Fruit fly (Drosophila melanogaster) whole organism, embryonic: ENCODE data around the gene CG43815.

ENCODE experiments used
- Bdp1 ChIP-seq: fragments of 200-800 bp; sonication (Bioruptor generic); optimal IDR thresholded peaks from 3 replicates; lab custom pipeline; 2016; ENCODE audit warnings: missing biosample characterization, missing genetic modification characterization
- CG12219 ChIP-seq: fragments of 200-800 bp; sonication (Bioruptor generic); optimal IDR thresholded peaks from 3 replicates; lab custom pipeline; 2018; ENCODE audit warnings: missing biosample characterization, mild to moderate bottlenecking, missing genetic modification characterization
- CG12236 ChIP-seq: fragments of 200-800 bp; sonication (Bioruptor generic); optimal IDR thresholded peaks from 2 replicates; lab custom pipeline; 2016; ENCODE audit warnings: missing biosample characterization, missing genetic modification characterization
- CG1832 ChIP-seq: fragments of 200-800 bp; sonication (Bioruptor generic); optimal IDR thresholded peaks from 2 replicates; lab custom pipeline; 2017; ENCODE audit warnings: missing biosample characterization, mild to moderate bottlenecking, missing genetic modification characterization, inconsistent platforms
- CG18619 ChIP-seq: fragments of 200-800 bp; sonication (Bioruptor generic); optimal IDR thresholded peaks from 3 replicates; lab custom pipeline; 2017; ENCODE audit warnings: missing biosample characterization, mild to moderate bottlenecking, missing genetic modification characterization
- CG2116 ChIP-seq: fragments of 200-800 bp; sonication (Bioruptor generic); optimal IDR thresholded peaks from 3 replicates; lab custom pipeline; 2018; ENCODE audit warnings: missing biosample characterization, mild to moderate bottlenecking, missing genetic modification characterization
- CG2120 ChIP-seq: fragments of 200-800 bp; sonication (Bioruptor generic); optimal IDR thresholded peaks from 3 replicates; lab custom pipeline; 2016; ENCODE audit warnings: missing biosample characterization, missing genetic modification characterization
- CG2202 ChIP-seq: fragments of 200-800 bp; sonication (Bioruptor generic); optimal IDR thresholded peaks from 2 replicates; lab custom pipeline; 2018; ENCODE audit warnings: missing biosample characterization, mild to moderate bottlenecking, missing genetic modification characterization
- CG3163 ChIP-seq: fragments of 200-800 bp; sonication (Bioruptor generic); optimal IDR thresholded peaks from 3 replicates; lab custom pipeline; 2016; ENCODE audit warnings: missing biosample characterization, missing genetic modification characterization
- CG3407 ChIP-seq: fragments of 200-800 bp; sonication (Bioruptor generic); optimal IDR thresholded peaks from 2 replicates; lab custom pipeline; 2018; ENCODE audit warnings: missing biosample characterization, mild to moderate bottlenecking, missing genetic modification characterization
- CG3838 ChIP-seq: fragments of 200-800 bp; sonication (Bioruptor generic); optimal IDR thresholded peaks from 3 replicates; lab custom pipeline; 2016; ENCODE audit warnings: missing biosample characterization, missing genetic modification characterization
- CG3847 ChIP-seq: fragments of 200-800 bp; sonication (Bioruptor generic); IDR thresholded peaks from 2 replicates; pipeline ENCODE4 v1.3.6; 2022; ENCODE audit warnings: missing biosample characterization, missing genetic modification characterization
- CG4424 ChIP-seq: fragments of 200-800 bp; sonication (Bioruptor generic); optimal IDR thresholded peaks from 3 replicates; lab custom pipeline; 2016; ENCODE audit warnings: missing biosample characterization, missing genetic modification characterization
- CG4854 ChIP-seq: fragments of 200-800 bp; sonication (Bioruptor generic); optimal IDR thresholded peaks from 2 replicates; lab custom pipeline; 2016; ENCODE audit warnings: missing biosample characterization, missing genetic modification characterization, inconsistent platforms
- CG7987 ChIP-seq: fragments of 200-800 bp; sonication (Bioruptor generic); optimal IDR thresholded peaks from 2 replicates; lab custom pipeline; 2018; ENCODE audit warnings: missing biosample characterization, mild to moderate bottlenecking, missing genetic modification characterization, moderate library complexity
- CG8924 ChIP-seq: fragments of 200-800 bp; optimal IDR thresholded peaks from 3 replicates; lab custom pipeline; 2019; ENCODE audit warnings: missing biosample characterization, mild to moderate bottlenecking, missing genetic modification characterization, moderate library complexity
- Dad ChIP-seq: fragments of 200-800 bp; sonication (Bioruptor generic); optimal IDR thresholded peaks from 3 replicates; lab custom pipeline; 2016; ENCODE audit warnings: missing biosample characterization, missing genetic modification characterization
- Dip3 ChIP-seq: fragments of 200-800 bp; sonication (Bioruptor generic); optimal IDR thresholded peaks from 3 replicates; lab custom pipeline; 2016; ENCODE audit warnings: missing biosample characterization, missing genetic modification characterization
- Doc3 ChIP-seq: fragments of 200-800 bp; sonication (Bioruptor generic); IDR thresholded peaks from 3 replicates; pipeline ENCODE4 v1.3.6; 2022; ENCODE audit warnings: missing biosample characterization, missing genetic modification characterization; ENCODE audit not compliant: partially characterized antibody
- Fer1 ChIP-seq: fragments of 200-800 bp; sonication (Bioruptor generic); optimal IDR thresholded peaks from 2 replicates; lab custom pipeline; 2017; ENCODE audit warnings: missing biosample characterization, mild to moderate bottlenecking, missing genetic modification characterization
- GATAe ChIP-seq: fragments of 200-800 bp; sonication (Bioruptor generic); conservative IDR thresholded peaks from 2 replicates; pipeline ENCODE4 v1.3.6; 2022; ENCODE audit warnings: missing biosample characterization, missing genetic modification characterization
- Hr3 ChIP-seq: fragments of 200-800 bp; sonication (Bioruptor generic); optimal IDR thresholded peaks from 3 replicates; lab custom pipeline; 2016; ENCODE audit warnings: missing biosample characterization, missing genetic modification characterization
- Jarid2 ChIP-seq: fragments of 200-800 bp; sonication (Bioruptor generic); optimal IDR thresholded peaks from 3 replicates; lab custom pipeline; 2017; ENCODE audit warnings: mild to moderate bottlenecking, missing biosample characterization, missing genetic modification reagents, missing genetic modification characterization
- Med ChIP-seq: fragments of 200-800 bp; sonication (Bioruptor generic); peaks from one replicate; lab custom pipeline; 2016; ENCODE audit warnings: missing biosample characterization, missing genetic modification characterization, mild to moderate bottlenecking, inconsistent platforms, moderate library complexity
- Nf-YC ChIP-seq: fragments of 200-800 bp; optimal IDR thresholded peaks from 3 replicates; lab custom pipeline; 2019; ENCODE audit warnings: missing biosample characterization, mild to moderate bottlenecking, missing genetic modification characterization, moderate library complexity
- Spps ChIP-seq: fragments of 200-800 bp; sonication (Bioruptor generic); optimal IDR thresholded peaks from 2 replicates; lab custom pipeline; 2018; ENCODE audit warnings: missing biosample characterization, mild to moderate bottlenecking, missing genetic modification characterization
- Tbp ChIP-seq: fragments of >200 bp; optimal IDR thresholded peaks from 2 replicates; lab custom pipeline; 2018; ENCODE audit warnings: missing biosample characterization, missing genetic modification characterization
- al ChIP-seq: fragments of 200-800 bp; sonication (Bioruptor generic); IDR thresholded peaks from 2 replicates; pipeline ENCODE4 v1.3.6; 2022; ENCODE audit warnings: missing biosample characterization, missing genetic modification characterization
- ato ChIP-seq: fragments of 200-800 bp; sonication (Bioruptor generic); IDR thresholded peaks from 2 replicates; pipeline ENCODE4 v1.3.6; 2022; ENCODE audit warnings: missing biosample characterization, missing genetic modification characterization; ENCODE audit not compliant: partially characterized antibody
- cad ChIP-seq: fragments of >200 bp; optimal IDR thresholded peaks from 2 replicates; lab custom pipeline; 2017; ENCODE audit warnings: missing biosample characterization, missing genetic modification characterization
- cg ChIP-seq: fragments of 200-800 bp; sonication (Bioruptor generic); optimal IDR thresholded peaks from 3 replicates; lab custom pipeline; 2019; ENCODE audit warnings: missing biosample characterization, mild to moderate bottlenecking, missing genetic modification characterization, moderate library complexity
- chn ChIP-seq: fragments of 200-800 bp; sonication (Bioruptor generic); optimal IDR thresholded peaks from 2 replicates; lab custom pipeline; 2016; ENCODE audit warnings: missing biosample characterization, missing genetic modification characterization
- corto ChIP-seq: fragments of 200-800 bp; sonication (Bioruptor generic); optimal IDR thresholded peaks from 2 replicates; lab custom pipeline; 2016; ENCODE audit warnings: missing biosample characterization, mild to moderate bottlenecking, missing genetic modification characterization, moderate library complexity
- croc ChIP-seq: fragments of 200-800 bp; sonication (Bioruptor generic); conservative IDR thresholded peaks from 3 replicates; pipeline ENCODE4 v1.3.6; 2022; ENCODE audit warnings: missing biosample characterization, missing genetic modification characterization
- fd96Cb ChIP-seq: fragments of 200-800 bp; sonication (Bioruptor generic); optimal IDR thresholded peaks from 2 replicates; lab custom pipeline; 2018; ENCODE audit warnings: missing biosample characterization, mild to moderate bottlenecking, missing genetic modification characterization, moderate library complexity
- fru ChIP-seq: fragments of >200 bp; optimal IDR thresholded peaks from 2 replicates; lab custom pipeline; 2017
- gcm ChIP-seq: fragments of 200-800 bp; sonication (Bioruptor generic); optimal IDR thresholded peaks from 2 replicates; lab custom pipeline; 2019; ENCODE audit warnings: missing biosample characterization, mild to moderate bottlenecking, missing genetic modification characterization, moderate library complexity
- gem ChIP-seq: fragments of 200-800 bp; sonication (Bioruptor generic); optimal IDR thresholded peaks from 2 replicates; lab custom pipeline; 2019; ENCODE audit warnings: missing biosample characterization, mild to moderate bottlenecking, missing genetic modification characterization, moderate library complexity
- gt ChIP-seq: fragments of 200-800 bp; sonication (Bioruptor generic); IDR thresholded peaks from 2 replicates; pipeline ENCODE4 v1.3.6; 2022; ENCODE audit warnings: missing biosample characterization, missing genetic modification characterization
- her ChIP-seq: fragments of 200-800 bp; sonication (Bioruptor generic); optimal IDR thresholded peaks from 2 replicates; lab custom pipeline; 2016; ENCODE audit warnings: missing biosample characterization, missing genetic modification characterization
- ind ChIP-seq: fragments of 200-800 bp; sonication (Bioruptor generic); optimal IDR thresholded peaks from 3 replicates; lab custom pipeline; 2016; ENCODE audit warnings: missing biosample characterization, missing genetic modification characterization
- kni ChIP-seq: fragments of 200-800 bp; sonication (Bioruptor generic); optimal IDR thresholded peaks from 3 replicates; lab custom pipeline; 2017; ENCODE audit warnings: mild to moderate bottlenecking, missing biosample characterization, missing genetic modification reagents, missing genetic modification characterization
- lilli ChIP-seq: fragments of 200-800 bp; sonication (Bioruptor generic); optimal IDR thresholded peaks from 3 replicates; lab custom pipeline; 2016; ENCODE audit warnings: missing biosample characterization, missing genetic modification characterization
- lola ChIP-seq, 3 experiments: fragments of >200 bp in 2 of 3; fragments of 200-800 bp in 1 of 3; sonication (Bioruptor generic) in 1 of 3; optimal IDR thresholded peaks; 2 replicates each; lab custom pipeline; 2017 to 2019; ENCODE audit warnings: missing biosample characterization in 3 of 3, missing genetic modification characterization in 3 of 3, mild to moderate bottlenecking in 1 of 3, moderate library complexity in 1 of 3
- shn ChIP-seq: fragments of 200-800 bp; sonication (Bioruptor generic); optimal IDR thresholded peaks from 3 replicates; lab custom pipeline; 2016; ENCODE audit warnings: missing biosample characterization, missing genetic modification characterization
- sisA ChIP-seq: fragments of 200-800 bp; sonication (Bioruptor generic); IDR thresholded peaks from 2 replicates; pipeline ENCODE4 v1.3.6; 2022; ENCODE audit warnings: missing biosample characterization, missing genetic modification characterization
- tll ChIP-seq, 2 experiments: fragments of 200-800 bp in 1 of 2; fragments of >200 bp in 1 of 2; sonication (Bioruptor generic) in 1 of 2; optimal IDR thresholded peaks; 2 replicates each; lab custom pipeline; 2017 to 2019; ENCODE audit warnings: missing biosample characterization in 2 of 2, missing genetic modification characterization in 2 of 2, mild to moderate bottlenecking in 1 of 2, moderate library complexity in 1 of 2
- unc-4 ChIP-seq: fragments of 200-800 bp; sonication (Bioruptor generic); IDR thresholded peaks from 2 replicates; pipeline ENCODE4 v1.3.6; 2022; ENCODE audit warnings: missing biosample characterization, missing genetic modification characterization; ENCODE audit not compliant: partially characterized antibody
- yki ChIP-seq: fragments of >200 bp; optimal IDR thresholded peaks from 3 replicates; lab custom pipeline; 2018

Gene CG43815

DNA sequence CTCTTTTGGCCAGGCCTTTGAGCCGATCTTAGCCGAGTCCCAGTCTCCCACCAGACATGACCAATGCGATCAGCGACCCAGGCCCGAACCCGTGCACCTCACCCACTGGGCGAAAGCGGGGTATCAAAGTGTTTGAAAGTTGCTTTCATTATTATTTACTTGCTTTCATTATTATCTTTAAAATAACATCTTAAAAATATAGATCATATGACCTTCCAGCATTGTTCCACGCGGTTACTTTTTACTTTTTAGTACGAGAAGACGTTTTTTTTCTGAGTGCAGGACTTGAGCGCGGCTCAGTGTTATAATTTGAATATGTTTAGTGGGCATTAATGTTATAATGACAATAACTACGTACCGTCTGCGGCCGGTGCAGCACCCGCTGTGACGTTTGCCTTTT, 32.9 kb upstream of the CG43815 start (continued):
- TF ChIP-seq Fer1 = no peak
- no peak for TF ChIP-seq ind (GFP tag; lab: Kevin White, UChicago)
- TF ChIP-seq lola (GFP tag; optimal IDR thresholded peaks at IDR 0.05; lab: Kevin White, UChicago) = peak in 1 of 3 experiments; percentile 28
- TF ChIP-seq GATAe (GFP tag; lab: Robert Waterston, UW) = no peak
- TF ChIP-seq CG12219 (GFP tag; lab: Kevin White, UChicago) = no peak
- TF ChIP-seq Med (GFP tag; lab: Kevin White, UChicago) = peak; percentile 28
- peak; percentile 7 for TF ChIP-seq fd96Cb
- TF ChIP-seq tll (GFP tag; optimal IDR thresholded peaks at IDR 0.05; lab: Kevin White, UChicago) = no peak
- TF ChIP-seq CG4424 = no peak
- no peak for TF ChIP-seq al (GFP tag; lab: Robert Waterston, UW)
- peak; percentile 30; the same call in 1 of the 3 replicates for TF ChIP-seq croc (GFP tag; lab: Robert Waterston, UW)
- peak; percentile 29 for TF ChIP-seq gem (tag; lab: Kevin White, UChicago)
- TF ChIP-seq, all 482 proteins: peak for 25

dm6 chr2L:3545033-3545666, 30.9 kb upstream of the CG43815 start:
- TF ChIP-seq CG7987 (no peak), lilli (GFP tag; lab: Kevin White, UChicago) (no peak), Spps (tag; lab: Kevin White, UChicago) (no peak), unc-4 (GFP tag; lab: Robert Waterston, UW) (no peak), Hr3 (GFP tag; lab: Kevin White, UChicago) (no peak), chn (no peak), CG3847 (no peak), Jarid2 (peak; percentile 6), CG4854 (GFP tag; lab: Kevin White, UChicago) (no peak), kni (GFP tag; lab: Kevin White, UChicago) (no peak), CG2116 (GFP tag; lab: Kevin White, UChicago) (no peak), CG3407 (GFP tag; lab: Kevin White, UChicago) (peak; percentile 100), Nf-YC (peak; percentile 92), Bdp1 (no peak), shn (no peak), cad (GFP tag; lab: Kevin White, UChicago) (no peak), CG12236 (GFP tag; lab: Kevin White, UChicago) (no peak), CG2120 (GFP tag; lab: Kevin White, UChicago) (no peak), CG3163 (no peak), Dip3 (GFP tag; lab: Kevin White, UChicago) (no peak), corto (GFP tag; lab: Kevin White, UChicago) (no peak), CG3838 (GFP tag; lab: Kevin White, UChicago) (no peak), gt (GFP tag; lab: Robert Waterston, UW) (no peak), GATAe (GFP tag; lab: Robert Waterston, UW) (peak; percentile 84), Dad (GFP tag; lab: Kevin White, UChicago) (no peak), yki (lab: Kevin White, UChicago) (peak; percentile 95), sisA (GFP tag; lab: Robert Waterston, UW) (no peak), cg (no peak), ato (GFP tag; lab: Robert Waterston, UW) (no peak), Doc3 (peak; percentile 60; the same call in 1 of the 3 replicates), Tbp (no peak), CG1832 (GFP tag; lab: Kevin White, UChicago) (no peak), CG8924 (tag; lab: Kevin White, UChicago) (no peak), fru (lab: Kevin White, UChicago) (no peak), CG18619 (GFP tag; lab: Kevin White, UChicago) (no peak), her (GFP tag; lab: Kevin White, UChicago) (no peak), gem (tag; lab: Kevin White, UChicago) (no peak), CG2202 (tag; lab: Kevin White, UChicago) (no peak), gcm (GFP tag; lab: Kevin White, UChicago) (peak; percentile 0)
